Worm (Caenorhabditis elegans) whole organism, early embryonic: ENCODE data around the gene M01F1.4.

Source experiments
- B0310.2 ChIP-seq: sonication (generic microtip); optimal IDR thresholded peaks from 2 replicates; lab custom pipeline; 2016; ENCODE audit warnings: mild to moderate bottlenecking, missing genetic modification characterization, missing compliant biosample characterization
- F13C5.2 ChIP-seq: sonication (generic microtip); optimal IDR thresholded peaks from 2 replicates; lab custom pipeline; 2017; ENCODE audit warnings: mild to moderate bottlenecking, missing genetic modification characterization, inconsistent platforms, missing compliant biosample characterization
- aly-1 ChIP-seq: sonication (generic microtip); optimal IDR thresholded peaks from 2 replicates; lab custom pipeline; 2016; ENCODE audit warnings: missing genetic modification characterization, missing compliant biosample characterization
- ama-1 ChIP-seq: fragments of 150-350 bp; optimal IDR thresholded peaks from 2 replicates; lab custom pipeline; 2014
- ceh-13 ChIP-seq: fragments of 200-800 bp; sonication (Bioruptor generic); optimal IDR thresholded peaks from 2 replicates; lab custom pipeline; 2018; ENCODE audit warnings: mild to moderate bottlenecking, missing genetic modification characterization, missing compliant biosample characterization
- ceh-36 ChIP-seq: sonication (generic microtip); optimal IDR thresholded peaks from 2 replicates; lab custom pipeline; 2016; ENCODE audit warnings: missing genetic modification characterization, inconsistent platforms, missing compliant biosample characterization
- ets-7 ChIP-seq: sonication (generic microtip); optimal IDR thresholded peaks from 2 replicates; lab custom pipeline; 2016; ENCODE audit warnings: missing genotype, missing genetic modification characterization, missing compliant biosample characterization
- flt-1 ChIP-seq: fragments of 200-800 bp; sonication (Bioruptor generic); IDR thresholded peaks from 2 replicates; pipeline ENCODE4 v1.3.6; 2022; ENCODE audit warnings: missing genetic modification characterization, missing compliant biosample characterization
- hmbx-1 ChIP-seq: sonication (generic microtip); optimal IDR thresholded peaks from 2 replicates; lab custom pipeline; 2016; ENCODE audit warnings: mild to moderate bottlenecking, missing genetic modification characterization, missing compliant biosample characterization
- hmg-4 ChIP-seq: fragments of 200-800 bp; sonication (Bioruptor generic); optimal IDR thresholded peaks from 2 replicates; lab custom pipeline; 2018; ENCODE audit warnings: mild to moderate bottlenecking, missing genetic modification characterization, missing compliant biosample characterization
- hnd-1 ChIP-seq: sonication (generic microtip); optimal IDR thresholded peaks from 2 replicates; lab custom pipeline; 2016; ENCODE audit warnings: missing genetic modification characterization, missing compliant biosample characterization
- pes-1 ChIP-seq: fragments of 200-800 bp; sonication (Bioruptor generic); IDR thresholded peaks from 2 replicates; pipeline ENCODE4 v1.3.6; 2022; ENCODE audit warnings: missing genetic modification reagents, missing genetic modification characterization, missing compliant biosample characterization
- scrt-1 ChIP-seq: fragments of 200-800 bp; sonication (Bioruptor generic); IDR thresholded peaks from 2 replicates; pipeline ENCODE4 v1.3.6; 2022; ENCODE audit warnings: missing genetic modification characterization, missing compliant biosample characterization
- sea-1 ChIP-seq: fragments of 200-800 bp; sonication (Bioruptor generic); conservative IDR thresholded peaks from 2 replicates; pipeline ENCODE4 v1.3.6; 2022; ENCODE audit warnings: missing genetic modification characterization, missing compliant biosample characterization
- tbx-11 ChIP-seq: fragments of 200-800 bp; sonication (Bioruptor generic); IDR thresholded peaks from 2 replicates; pipeline ENCODE4 v1.3.6; 2022; ENCODE audit warnings: missing genetic modification characterization, missing compliant biosample characterization
- tbx-37 ChIP-seq: fragments of 200-800 bp; sonication (Bioruptor generic); conservative IDR thresholded peaks from 2 replicates; pipeline ENCODE4 v1.3.6; 2022; ENCODE audit warnings: missing genetic modification reagents, missing genetic modification characterization, missing compliant biosample characterization
- tra-4 ChIP-seq: sonication (generic microtip); optimal IDR thresholded peaks from 2 replicates; lab custom pipeline; 2017; ENCODE audit warnings: missing genetic modification characterization, missing compliant biosample characterization

Gene M01F1.4

DNA sequence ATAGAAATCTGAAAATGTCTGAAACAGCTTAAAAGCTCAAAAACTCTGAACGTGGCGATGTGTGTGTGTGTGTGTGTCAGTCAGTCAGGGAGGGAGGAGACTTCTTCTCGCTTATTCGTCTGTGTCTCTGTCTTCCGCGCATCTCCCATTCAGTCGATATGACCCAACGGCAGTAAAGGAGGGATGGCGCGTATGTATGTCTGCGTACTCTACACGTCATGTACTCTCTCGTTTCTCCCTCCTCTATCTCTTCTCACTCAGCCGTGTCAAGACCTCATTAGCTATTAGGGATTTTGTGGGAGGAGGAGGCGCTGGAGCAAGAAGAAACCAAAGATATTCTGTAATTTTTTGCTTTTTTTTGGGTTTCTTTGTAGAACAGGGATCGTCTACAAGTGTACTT lies 22.2 kb upstream of the M01F1.4 start:
- no peak for TF ChIP-seq ceh-13
- no peak for TF ChIP-seq aly-1 (tag; lab: Kevin White, UChicago)
- no peak for TF ChIP-seq tra-4
- TF ChIP-seq pes-1 (GFP tag; lab: Robert Waterston, UW): no peak
- TF ChIP-seq sea-1 (GFP tag; lab: Robert Waterston, UW): no peak
- no peak for TF ChIP-seq hmbx-1 (tag; lab: Kevin White, UChicago)
- no peak for TF ChIP-seq ets-7
- TF ChIP-seq ama-1: no peak
- no peak for TF ChIP-seq hnd-1 (tag; lab: Kevin White, UChicago)

DNA sequence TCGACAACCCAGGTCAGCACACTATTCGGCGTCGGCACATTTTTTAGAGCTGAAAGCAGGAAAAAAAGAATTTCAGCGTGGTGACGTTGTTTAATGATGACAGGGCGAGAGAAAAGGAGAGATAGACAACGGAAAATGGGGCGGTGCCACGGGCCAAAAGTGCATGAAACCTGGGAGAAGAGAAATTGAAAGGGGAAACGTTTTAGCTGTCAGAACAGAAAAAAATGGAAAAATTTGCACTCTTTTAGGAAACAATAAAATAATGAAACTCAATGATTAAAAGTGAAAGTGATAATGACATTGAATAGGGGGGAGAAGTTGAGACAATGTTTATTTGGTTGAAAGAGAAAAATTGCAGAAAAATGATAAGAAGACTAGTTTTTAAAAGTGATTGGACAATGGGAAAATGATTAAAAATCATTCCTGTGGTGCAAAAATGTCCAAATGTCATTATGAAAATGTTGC lies 19.9 kb upstream of the M01F1.4 start, which contains the start of gene pitp-1:
Gene pitp-1 (minus strand): TSS at position 51 of the 465 bp plus-strand sequence.
- no peak for TF ChIP-seq aly-1 (tag; lab: Kevin White, UChicago)
- TF ChIP-seq hmg-4 (GFP tag; lab: Kevin White, UChicago): no peak
- no peak for TF ChIP-seq ama-1
- no peak for TF ChIP-seq tra-4
- no peak for TF ChIP-seq B0310.2 (tag; lab: Kevin White, UChicago)
- TF ChIP-seq scrt-1: no peak
- no peak for TF ChIP-seq pes-1 (GFP tag; lab: Robert Waterston, UW)
- no peak for TF ChIP-seq F13C5.2 (tag; lab: Kevin White, UChicago)
- TF ChIP-seq hnd-1 (tag; lab: Kevin White, UChicago): no peak
- no peak for TF ChIP-seq tbx-37 (GFP tag; lab: Robert Waterston, UW)
- TF ChIP-seq ceh-36 (tag; lab: Kevin White, UChicago): no peak
- TF ChIP-seq tbx-11 (GFP tag; lab: Robert Waterston, UW): no peak
- no peak for TF ChIP-seq hmbx-1 (tag; lab: Kevin White, UChicago)
- TF ChIP-seq sea-1 (GFP tag; lab: Robert Waterston, UW): no peak
- TF ChIP-seq flt-1 (GFP tag; lab: Robert Waterston, UW): no peak
- no peak for TF ChIP-seq ets-7

DNA sequence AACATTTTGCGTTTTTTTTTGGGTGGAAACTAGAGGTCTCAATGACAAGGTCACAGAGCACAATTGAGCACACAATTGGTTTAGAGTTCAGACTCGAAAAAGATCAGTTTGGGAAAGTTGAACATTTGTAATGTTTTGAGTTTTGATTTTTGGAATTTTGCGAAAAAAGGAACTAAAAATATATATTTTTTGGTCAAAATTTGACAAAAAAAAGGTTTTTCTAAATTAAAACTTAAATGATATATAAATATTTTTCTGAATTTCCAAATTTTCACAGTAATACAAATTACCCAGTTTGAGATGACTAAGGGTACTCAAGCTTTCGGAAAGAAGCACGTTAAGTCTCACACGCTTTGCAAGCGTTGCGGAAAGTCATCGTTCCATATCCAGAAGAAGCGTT lies 18.5 kb upstream of the M01F1.4 start, which contains the start of gene rpl-37:
Gene rpl-37 (plus strand): TSS at position 301 of the 400 bp plus-strand sequence.
- TF ChIP-seq flt-1 (GFP tag; lab: Robert Waterston, UW) (no peak), B0310.2 (tag; lab: Kevin White, UChicago) (no peak), tra-4 (no peak), tbx-11 (GFP tag; lab: Robert Waterston, UW) (no peak), ama-1 (no peak), pes-1 (GFP tag; lab: Robert Waterston, UW) (no peak), ceh-13 (no peak), tbx-37 (GFP tag; lab: Robert Waterston, UW) (no peak), ets-7 (no peak), hmbx-1 (tag; lab: Kevin White, UChicago) (no peak), hnd-1 (tag; lab: Kevin White, UChicago) (no peak), sea-1 (GFP tag; lab: Robert Waterston, UW) (no peak), scrt-1 (no peak), F13C5.2 (tag; lab: Kevin White, UChicago) (no peak), aly-1 (tag; lab: Kevin White, UChicago) (no peak), ceh-36 (tag; lab: Kevin White, UChicago) (no peak), hmg-4 (GFP tag; lab: Kevin White, UChicago) (no peak)

DNA sequence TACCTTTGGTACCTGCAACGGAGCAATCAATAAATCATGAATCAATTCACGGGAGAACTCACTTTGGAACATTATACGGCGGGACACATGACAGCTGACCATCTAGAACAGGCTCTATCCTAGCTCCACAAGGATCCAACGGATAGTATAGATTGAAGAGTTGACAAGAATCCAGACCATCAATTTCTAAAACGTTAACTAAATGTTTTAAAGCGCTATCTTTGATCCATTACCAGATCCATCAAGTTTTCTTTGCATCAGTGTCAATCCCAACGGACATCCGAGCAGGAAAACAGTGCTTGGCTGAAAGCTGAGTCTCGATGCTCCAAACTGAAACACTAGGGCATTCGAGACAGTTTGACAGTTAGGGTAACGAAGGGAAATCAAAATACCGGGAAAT lies 13.5 kb upstream of the M01F1.4 start:
- TF ChIP-seq ceh-36 (tag; lab: Kevin White, UChicago) (no peak), scrt-1 (no peak), hmbx-1 (tag; lab: Kevin White, UChicago) (no peak), ama-1 (no peak), flt-1 (GFP tag; lab: Robert Waterston, UW) (no peak), aly-1 (tag; lab: Kevin White, UChicago) (no peak), sea-1 (GFP tag; lab: Robert Waterston, UW) (no peak), tra-4 (no peak), ets-7 (no peak), tbx-37 (GFP tag; lab: Robert Waterston, UW) (no peak), hmg-4 (GFP tag; lab: Kevin White, UChicago) (no peak), ceh-13 (no peak), tbx-11 (GFP tag; lab: Robert Waterston, UW) (no peak), pes-1 (GFP tag; lab: Robert Waterston, UW) (no peak), hnd-1 (tag; lab: Kevin White, UChicago) (no peak)

DNA sequence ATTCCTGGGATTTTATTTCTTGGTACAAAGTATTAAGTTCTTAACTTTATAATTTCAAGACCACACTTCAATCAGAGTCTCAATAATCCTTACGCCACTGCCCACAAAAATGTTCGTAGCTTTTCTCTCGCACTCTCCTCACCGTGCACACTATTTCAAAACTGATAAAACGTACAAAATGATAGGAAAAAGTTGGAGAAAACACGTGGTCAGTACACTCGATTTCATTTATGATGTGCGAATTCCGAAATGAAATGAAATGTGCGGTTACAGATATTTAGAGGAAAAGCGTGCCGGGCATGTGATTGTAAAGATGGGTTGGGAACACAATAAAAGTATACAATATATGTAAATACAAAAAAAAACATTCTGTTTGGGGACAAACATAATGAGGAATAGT lies 10.6 kb upstream of the M01F1.4 start:
- no peak for TF ChIP-seq hmg-4 (GFP tag; lab: Kevin White, UChicago)
- no peak for TF ChIP-seq ama-1
- no peak for TF ChIP-seq flt-1 (GFP tag; lab: Robert Waterston, UW)
- no peak for TF ChIP-seq F13C5.2 (tag; lab: Kevin White, UChicago)
- no peak for TF ChIP-seq scrt-1
- TF ChIP-seq tra-4: no peak
- no peak for TF ChIP-seq ceh-36 (tag; lab: Kevin White, UChicago)
- TF ChIP-seq B0310.2 (tag; lab: Kevin White, UChicago): no peak

DNA sequence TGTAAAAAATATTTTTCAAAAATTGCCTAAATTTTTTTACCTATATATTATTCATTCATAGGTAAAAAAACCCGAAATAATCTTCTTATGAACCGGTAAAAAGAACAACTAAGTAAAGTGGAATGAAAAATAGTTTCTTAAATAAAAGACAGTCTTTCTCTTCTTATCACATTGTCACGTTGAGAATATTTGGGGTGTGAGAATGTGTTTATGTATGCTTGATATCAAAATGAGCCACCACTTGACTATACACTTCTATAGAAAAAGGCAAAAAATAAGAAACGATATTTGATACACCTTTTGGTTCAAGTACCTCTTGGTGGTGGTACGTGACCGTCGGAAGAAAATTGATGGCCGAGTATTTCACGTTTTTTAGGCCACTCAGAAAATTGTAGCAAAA lies 9.7 kb upstream of the M01F1.4 start, which contains the start of gene hmit-1.3:
Gene hmit-1.3 (minus strand): TSS at position 103 of the 400 bp plus-strand sequence.
- no peak for TF ChIP-seq ceh-13
- TF ChIP-seq ets-7: no peak
- no peak for TF ChIP-seq flt-1 (GFP tag; lab: Robert Waterston, UW)
- TF ChIP-seq sea-1 (GFP tag; lab: Robert Waterston, UW): no peak
- TF ChIP-seq pes-1 (GFP tag; lab: Robert Waterston, UW): no peak
- TF ChIP-seq hnd-1 (tag; lab: Kevin White, UChicago): no peak

DNA sequence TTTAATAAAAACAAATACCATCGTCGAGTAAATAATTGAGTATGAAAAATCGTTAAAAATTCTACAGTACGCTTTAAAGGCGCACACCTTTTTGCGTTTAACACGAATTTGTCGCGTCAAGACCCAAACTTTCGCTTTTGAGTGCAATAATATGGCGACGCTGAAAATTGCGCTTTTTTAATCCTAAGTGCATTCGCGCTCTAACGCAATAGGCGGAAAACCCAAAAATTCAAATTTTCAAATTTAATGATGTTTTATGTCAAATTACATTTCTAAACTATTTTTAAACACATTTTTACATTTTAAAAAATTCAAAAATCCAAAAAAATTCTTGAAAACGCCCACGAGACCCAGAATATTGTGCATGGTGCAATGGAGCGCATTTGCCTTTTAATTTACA lies 2.0 kb upstream of the M01F1.4 start:
- TF ChIP-seq ets-7 (no peak), hmg-4 (GFP tag; lab: Kevin White, UChicago) (no peak), tbx-11 (GFP tag; lab: Robert Waterston, UW) (no peak), flt-1 (GFP tag; lab: Robert Waterston, UW) (no peak), ama-1 (no peak), ceh-36 (tag; lab: Kevin White, UChicago) (no peak)
